Worm (Caenorhabditis elegans): Measurements from ENCODE around the gene lgg-1.

lgg-1 gene

ce11 chrII:6348360-6348759 lies 841 bp upstream of the lgg-1 start (continued):
- TF ChIP-seq F49E8.2 (tag; optimal IDR thresholded peaks at IDR 0.05; ENCODE audit: insufficient read depth) (no peak), ama-1 (optimal IDR thresholded peaks at IDR 0.05) (peak; percentile 96), ama-1 (GFP tag; optimal IDR thresholded peaks at IDR 0.05) (no peak), dpl-1 (GFP tag; optimal IDR thresholded peaks at IDR 0.05) (no peak), F37B4.10 (GFP tag; IDR thresholded peaks at IDR 0.05) (no peak), hmg-20 (GFP tag; IDR thresholded peaks at IDR 0.05) (no peak), cebp-1 (GFP tag; IDR thresholded peaks at IDR 0.05) (peak; percentile 65), cebp-1 (tag; optimal IDR thresholded peaks at IDR 0.05) (peak; percentile 87), xnd-1 (tag; optimal IDR thresholded peaks at IDR 0.05) (no peak), gei-17 (GFP tag; optimal IDR thresholded peaks at IDR 0.05) (peak; percentile 56), ets-4 (GFP tag; optimal IDR thresholded peaks at IDR 0.05) (peak; percentile 48), ztf-25 (GFP tag; IDR thresholded peaks at IDR 0.05) (no peak), cebp-2 (GFP tag; IDR thresholded peaks at IDR 0.05) (no peak), mxl-1 (tag; optimal IDR thresholded peaks at IDR 0.05) (no peak), Y56A3A.18 (GFP tag; IDR thresholded peaks at IDR 0.05) (no peak), ceh-58 (GFP tag; IDR thresholded peaks at IDR 0.05) (no peak), nhr-90 (tag; optimal IDR thresholded peaks at IDR 0.05) (no peak), Y53F4B.3 (GFP tag; IDR thresholded peaks at IDR 0.05) (no peak), let-607 (tag; optimal IDR thresholded peaks at IDR 0.05) (peak in 1 of 2 experiments; percentile 71), egl-44 (GFP tag; IDR thresholded peaks at IDR 0.05) (peak; percentile 81), nhr-179 (tag; optimal IDR thresholded peaks at IDR 0.05) (no peak), ceh-100 (GFP tag; IDR thresholded peaks at IDR 0.05) (no peak; the same call in 1 of the 2 replicates), Y95B8A.8 (GFP tag; IDR thresholded peaks at IDR 0.05) (0 out of 2 replicates have a peak, but pooled peaks have one; percentile 11), bed-1 (GFP tag; IDR thresholded peaks at IDR 0.05) (no peak), pbrm-1 (GFP tag; IDR thresholded peaks at IDR 0.05) (peak; percentile 72), snpc-4 (GFP tag; optimal IDR thresholded peaks at IDR 0.05) (no peak), snpc-4 (tag; optimal IDR thresholded peaks at IDR 0.05) (peak in 3 of 4 experiments; percentile 4 to 56 (median 53)), snpc-3.4 (tag; optimal IDR thresholded peaks at IDR 0.05) (no peak), ceh-27 (GFP tag; optimal IDR thresholded peaks at IDR 0.05) (peak; percentile 87), let-526 (GFP tag; IDR thresholded peaks at IDR 0.05) (peak; percentile 75; the same call in 1 of the 2 replicates), ztf-18 (tag; optimal IDR thresholded peaks at IDR 0.05) (peak; percentile 63), hmg-1.2 (GFP tag; IDR thresholded peaks at IDR 0.05) (peak; percentile 80), lin-35 (GFP tag; optimal IDR thresholded peaks at IDR 0.05) (peak in 1 of 3 experiments; percentile 80), Y67H2A.10 (GFP tag; conservative IDR thresholded peaks at IDR 0.05) (peak; percentile 74), lin-54 (GFP tag; optimal IDR thresholded peaks at IDR 0.05) (peak; percentile 72), ztf-22 (GFP tag; optimal IDR thresholded peaks at IDR 0.05) (no peak), F33H1.4 (GFP tag; IDR thresholded peaks at IDR 0.05) (no peak), T26A5.8 (tag; optimal IDR thresholded peaks at IDR 0.05) (no peak), nfya-1 (tag; optimal IDR thresholded peaks at IDR 0.05; ENCODE audit: borderline replicate concordance, insufficient read depth) (no peak), lsy-27 (tag; optimal IDR thresholded peaks at IDR 0.05; ENCODE audit: borderline replicate concordance, insufficient read depth) (no peak), Y79H2A.3 (GFP tag; conservative IDR thresholded peaks at IDR 0.05) (no peak), ztf-6 (GFP tag; IDR thresholded peaks at IDR 0.05) (no peak), tlf-1 (GFP tag; optimal IDR thresholded peaks at IDR 0.05) (peak; percentile 64), him-1 (tag; optimal IDR thresholded peaks at IDR 0.05) (no peak), C06A6.2 (GFP tag; conservative IDR thresholded peaks at IDR 0.05) (peak; percentile 80), ZK185.1 (tag; optimal IDR thresholded peaks at IDR 0.05; ENCODE audit: poor library complexity, severe bottlenecking) (peak; percentile 83), tbp1 (GFP tag; optimal IDR thresholded peaks at IDR 0.05) (peak; percentile 53), F55B11.4 (tag; optimal IDR thresholded peaks at IDR 0.05; ENCODE audit: borderline replicate concordance, insufficient read depth) (no peak), F52B5.7 (tag; optimal IDR thresholded peaks at IDR 0.05) (no peak)

Measured in whole organism, young adult.